Worm (Caenorhabditis elegans): Measurements from ENCODE around the gene C01G5.7.

C01G5.7 gene

ce11 chrIV:6480978-6481377 lies 37.0 kb upstream of the C01G5.7 start:
- TF ChIP-seq nhr-76 (tag; optimal IDR thresholded peaks at IDR 0.05): no peak
- peak; percentile 56 for TF ChIP-seq hmg-11 (tag; optimal IDR thresholded peaks at IDR 0.05)
- no peak for TF ChIP-seq skn-1 (tag; optimal IDR thresholded peaks at IDR 0.05)
- peak; percentile 26 for TF ChIP-seq nhr-25 (tag; optimal IDR thresholded peaks at IDR 0.05)
- TF ChIP-seq ZK546.5 (tag; optimal IDR thresholded peaks at IDR 0.05): no peak
- TF ChIP-seq unc-39 (tag; optimal IDR thresholded peaks at IDR 0.05): no peak
- TF ChIP-seq nfya-1 (tag; optimal IDR thresholded peaks at IDR 0.05; ENCODE audit: insufficient read depth): peak; percentile 23
- TF ChIP-seq egl-27 (tag; optimal IDR thresholded peaks at IDR 0.05): peak; percentile 36
- no peak for TF ChIP-seq nhr-12 (tag; optimal IDR thresholded peaks at IDR 0.05)
- TF ChIP-seq nhr-23 (tag; optimal IDR thresholded peaks at IDR 0.05): no peak
- TF ChIP-seq lin-39 (tag; optimal IDR thresholded peaks at IDR 0.05): no peak
- TF ChIP-seq nhr-237 (tag; optimal IDR thresholded peaks at IDR 0.05): no peak
- no peak for TF ChIP-seq fos-1 (tag; optimal IDR thresholded peaks at IDR 0.05)
- peak; percentile 44 for TF ChIP-seq lsy-12 (tag; optimal IDR thresholded peaks at IDR 0.05)
- TF ChIP-seq nhr-43 (tag; optimal IDR thresholded peaks at IDR 0.05; ENCODE audit: poor library complexity, severe bottlenecking): peak; percentile 73
- no peak for TF ChIP-seq elt-3 (tag; optimal IDR thresholded peaks at IDR 0.05)
- TF ChIP-seq pqm-1 (tag; optimal IDR thresholded peaks at IDR 0.05): peak; percentile 29
- peak; percentile 30 for TF ChIP-seq elt-2 (tag; optimal IDR thresholded peaks at IDR 0.05)
- peak; percentile 32 for TF ChIP-seq pha-4 (tag; optimal IDR thresholded peaks at IDR 0.05)

- no peak for TF ChIP-seq mdl-1 (tag; optimal IDR thresholded peaks at IDR 0.05)
These were observed 30.9 kb upstream of the C01G5.7 start, which contains the start of gene Y73B6BL.37 for ce11 chrIV:6487047-6487446. Gene Y73B6BL.37 (plus strand): TSS chrIV:6487347.

ce11 chrIV:6491915-6492314 lies 26.0 kb upstream of the C01G5.7 start:
- TF ChIP-seq nhr-25 (tag; optimal IDR thresholded peaks at IDR 0.05) (peak; percentile 33), elt-1 (tag; optimal IDR thresholded peaks at IDR 0.05) (peak; percentile 74), ceh-16 (tag; optimal IDR thresholded peaks at IDR 0.05) (no peak)

- TF ChIP-seq ceh-28 (tag; optimal IDR thresholded peaks at IDR 0.05): no peak
- TF ChIP-seq snpc-4 (tag; optimal IDR thresholded peaks at IDR 0.05): no peak
- no peak for TF ChIP-seq nhr-12 (tag; optimal IDR thresholded peaks at IDR 0.05)
- no peak for TF ChIP-seq elt-1 (tag; optimal IDR thresholded peaks at IDR 0.05)
- TF ChIP-seq mml-1 (tag; optimal IDR thresholded peaks at IDR 0.05): no peak
- TF ChIP-seq nhr-11 (tag; optimal IDR thresholded peaks at IDR 0.05): no peak
- TF ChIP-seq nhr-28 (tag; optimal IDR thresholded peaks at IDR 0.05): no peak
- no peak for TF ChIP-seq ztf-11 (tag; optimal IDR thresholded peaks at IDR 0.05)
- no peak for TF ChIP-seq unc-62 (GFP tag; optimal IDR thresholded peaks at IDR 0.05)
- no peak for TF ChIP-seq ceh-82 (tag; optimal IDR thresholded peaks at IDR 0.05)
- TF ChIP-seq nhr-43 (tag; optimal IDR thresholded peaks at IDR 0.05; ENCODE audit: poor library complexity, severe bottlenecking): no peak
- no peak for TF ChIP-seq nfya-1 (tag; optimal IDR thresholded peaks at IDR 0.05; ENCODE audit: insufficient read depth)
- no peak for TF ChIP-seq sea-2 (GFP tag; optimal IDR thresholded peaks at IDR 0.05)
- no peak for TF ChIP-seq nhr-23 (tag; optimal IDR thresholded peaks at IDR 0.05)
- no peak for TF ChIP-seq unc-39 (tag; optimal IDR thresholded peaks at IDR 0.05)
- no peak for TF ChIP-seq aly-2 (tag; optimal IDR thresholded peaks at IDR 0.05)
- no peak for TF ChIP-seq skn-1 (tag; optimal IDR thresholded peaks at IDR 0.05)
- no peak for TF ChIP-seq fkh-10 (GFP tag; optimal IDR thresholded peaks at IDR 0.05)
- no peak for TF ChIP-seq ZK546.5 (tag; optimal IDR thresholded peaks at IDR 0.05)
- TF ChIP-seq ceh-9 (tag; optimal IDR thresholded peaks at IDR 0.05): no peak
These were observed 24.7 kb upstream of the C01G5.7 start, which contains the start of gene Y73B6BL.44 for ce11 chrIV:6493299-6493698. Gene Y73B6BL.44 (plus strand): TSS chrIV:6493599.

- TF ChIP-seq elt-1 (tag; optimal IDR thresholded peaks at IDR 0.05) (peak; percentile 65), nhr-25 (tag; optimal IDR thresholded peaks at IDR 0.05) (peak; percentile 21), lin-39 (tag; optimal IDR thresholded peaks at IDR 0.05) (no peak), ceh-16 (tag; optimal IDR thresholded peaks at IDR 0.05) (no peak), ceh-82 (tag; optimal IDR thresholded peaks at IDR 0.05) (no peak)
These were observed 21.9 kb upstream of the C01G5.7 start for ce11 chrIV:6496103-6496502.

Data from whole organism, L3 larva.